Fruit fly (Drosophila melanogaster) whole organism, prepupa: ENCODE measurements around the gene CG33509.

ENCODE experiments used
- CG6163 ChIP-seq: fragments of 200-800 bp; sonication (Bioruptor generic); IDR thresholded peaks from 3 replicates; pipeline ENCODE4 v1.3.6; 2022; ENCODE audit warnings: missing biosample characterization, missing genetic modification characterization
- CG6808 ChIP-seq: fragments of 200-800 bp; sonication (Bioruptor generic); optimal IDR thresholded peaks from 3 replicates; lab custom pipeline; 2017; ENCODE audit warnings: missing biosample characterization, missing genetic modification characterization, mild to moderate bottlenecking, moderate library complexity, missing genetic modification reagents
- CG7368 ChIP-seq: fragments of 200-800 bp; sonication (Bioruptor generic); optimal IDR thresholded peaks from 3 replicates; lab custom pipeline; 2016; ENCODE audit warnings: missing biosample characterization, missing genetic modification characterization
- Ets21C ChIP-seq: fragments of 200-800 bp; sonication (Bioruptor generic); optimal IDR thresholded peaks from 3 replicates; lab custom pipeline; 2016; ENCODE audit warnings: missing biosample characterization, missing genetic modification characterization
- Sox102F ChIP-seq: fragments of 200-800 bp; sonication (Bioruptor generic); optimal IDR thresholded peaks from 2 replicates; lab custom pipeline; 2016; ENCODE audit warnings: missing biosample characterization, mild to moderate bottlenecking, missing genetic modification characterization

DNA sequence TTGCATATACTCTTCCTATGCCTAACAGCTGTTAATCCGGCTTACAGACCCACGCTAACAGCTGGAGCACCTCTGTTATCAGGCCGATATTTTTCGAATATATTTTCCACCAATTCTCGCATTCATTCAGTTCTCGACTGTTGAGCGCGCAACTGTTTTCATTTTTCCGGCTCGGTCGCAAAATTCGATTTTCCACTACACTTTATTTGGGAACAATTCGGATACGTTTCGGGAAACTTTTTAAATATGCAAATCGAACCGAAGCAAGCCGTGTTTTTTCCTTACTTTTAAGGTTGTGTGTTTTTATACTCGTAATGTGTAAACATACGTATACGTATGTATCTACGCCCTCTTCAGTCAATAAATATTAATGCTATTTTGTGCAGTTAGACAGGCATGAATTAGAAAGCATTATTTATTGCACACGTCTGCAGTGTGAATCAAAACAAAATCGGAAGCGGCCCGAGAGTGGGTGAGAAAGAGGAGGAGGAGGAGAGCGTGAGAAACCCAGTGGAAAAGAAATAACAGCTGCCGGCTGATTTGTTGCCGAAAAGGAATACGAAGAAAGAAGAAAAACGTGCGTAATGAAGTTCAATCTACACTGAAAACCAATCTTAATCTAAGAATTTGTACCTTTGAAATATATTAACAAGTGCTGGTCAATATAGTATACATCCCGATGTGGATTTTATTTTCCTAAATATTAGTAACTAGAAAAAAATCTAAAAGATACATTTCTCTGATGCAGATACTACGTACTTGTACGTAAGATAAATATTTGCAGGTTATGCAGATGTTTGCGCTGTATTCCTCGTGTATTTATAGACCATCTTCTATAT, 21.6 kb upstream of the CG33509 start:
- TF ChIP-seq CG6808 (GFP tag; lab: Kevin White, UChicago) (no peak), Sox102F (GFP tag; lab: Kevin White, UChicago) (peak; percentile 15), CG7368 (GFP tag; lab: Kevin White, UChicago) (no peak), Ets21C (GFP tag; lab: Kevin White, UChicago) (no peak), CG6163 (GFP tag; lab: Robert Waterston, UW) (peak; percentile 52; the same call in 1 of the 3 replicates)
